Fruit fly (Drosophila melanogaster) whole organism, embryonic: ENCODE data around the gene Hr78.

ENCODE experiments used
- Bteb2 ChIP-seq: fragments of 200-800 bp; sonication (Bioruptor generic); optimal IDR thresholded peaks from 2 replicates; lab custom pipeline; 2016; ENCODE audit warnings: missing biosample characterization, missing genetic modification characterization
- CG10979 ChIP-seq: fragments of 200-800 bp; sonication (Bioruptor generic); optimal IDR thresholded peaks from 2 replicates; lab custom pipeline; 2018; ENCODE audit warnings: missing biosample characterization, mild to moderate bottlenecking, missing genetic modification characterization, moderate library complexity
- CG11398 ChIP-seq: fragments of 200-800 bp; sonication (Bioruptor generic); optimal IDR thresholded peaks from 2 replicates; lab custom pipeline; 2016; ENCODE audit warnings: missing biosample characterization, missing genetic modification characterization
- CG11723 ChIP-seq: fragments of 200-800 bp; sonication (Bioruptor generic); optimal IDR thresholded peaks from 2 replicates; lab custom pipeline; 2017; ENCODE audit warnings: missing biosample characterization, mild to moderate bottlenecking, missing genetic modification characterization
- CG12155 ChIP-seq: fragments of 200-800 bp; sonication (Bioruptor generic); optimal IDR thresholded peaks from 3 replicates; lab custom pipeline; 2016; ENCODE audit warnings: missing biosample characterization, missing genetic modification characterization
- CG13775 ChIP-seq: fragments of 200-800 bp; sonication (Bioruptor generic); optimal IDR thresholded peaks from 3 replicates; lab custom pipeline; 2017; ENCODE audit warnings: missing biosample characterization, mild to moderate bottlenecking, missing genetic modification characterization
- CG14965 ChIP-seq: fragments of 200-800 bp; sonication (Bioruptor generic); optimal IDR thresholded peaks from 2 replicates; lab custom pipeline; 2016; ENCODE audit warnings: missing biosample characterization, missing genetic modification characterization, borderline replicate concordance
- CG17385 ChIP-seq: fragments of 200-800 bp; sonication (Bioruptor generic); optimal IDR thresholded peaks from 3 replicates; lab custom pipeline; 2018; ENCODE audit warnings: missing biosample characterization, mild to moderate bottlenecking, missing genetic modification characterization
- CG18262 ChIP-seq: fragments of 200-800 bp; optimal IDR thresholded peaks from 3 replicates; lab custom pipeline; 2019; ENCODE audit warnings: missing biosample characterization, mild to moderate bottlenecking, missing genetic modification characterization, moderate library complexity
- CG2202 ChIP-seq: fragments of 200-800 bp; sonication (Bioruptor generic); optimal IDR thresholded peaks from 2 replicates; lab custom pipeline; 2018; ENCODE audit warnings: missing biosample characterization, mild to moderate bottlenecking, missing genetic modification characterization
- CG30403 ChIP-seq: fragments of 200-800 bp; sonication (Bioruptor generic); optimal IDR thresholded peaks from 3 replicates; lab custom pipeline; 2016; ENCODE audit warnings: missing biosample characterization, missing genetic modification characterization
- CG33213 ChIP-seq: fragments of 200-800 bp; sonication (Bioruptor generic); optimal IDR thresholded peaks from 3 replicates; lab custom pipeline; 2016; ENCODE audit warnings: missing biosample characterization, missing genetic modification characterization
- CG6175 ChIP-seq: fragments of 200-800 bp; sonication (Bioruptor generic); IDR thresholded peaks from 3 replicates; pipeline ENCODE4 v1.3.6; 2022; ENCODE audit warnings: missing biosample characterization, missing genetic modification characterization
- CG6254 ChIP-seq: fragments of 200-800 bp; sonication (Bioruptor generic); optimal IDR thresholded peaks from 3 replicates; lab custom pipeline; 2017; ENCODE audit warnings: mild to moderate bottlenecking, missing biosample characterization, missing genetic modification reagents, missing genetic modification characterization
- CG6272 ChIP-seq: fragments of 200-800 bp; sonication (Bioruptor generic); IDR thresholded peaks from 2 replicates; pipeline ENCODE4 v1.3.6; 2022; ENCODE audit warnings: missing biosample characterization, missing genetic modification characterization
- CG6765 ChIP-seq: fragments of 200-800 bp; sonication (Bioruptor generic); optimal IDR thresholded peaks from 3 replicates; lab custom pipeline; 2017; ENCODE audit warnings: missing biosample characterization, mild to moderate bottlenecking, missing genetic modification characterization
- CG7357 ChIP-seq: fragments of 200-800 bp; sonication (Bioruptor generic); IDR thresholded peaks from 3 replicates; pipeline ENCODE4 v1.3.6; 2022; ENCODE audit warnings: missing biosample characterization, missing genetic modification characterization
- CG7786 ChIP-seq: fragments of 200-800 bp; sonication (Bioruptor generic); optimal IDR thresholded peaks from 2 replicates; lab custom pipeline; 2016; ENCODE audit warnings: missing biosample characterization, missing genetic modification characterization
- Ets65A ChIP-seq: fragments of 200-800 bp; sonication (Bioruptor generic); peaks from one replicate; lab custom pipeline; 2016; ENCODE audit warnings: missing biosample characterization, missing genetic modification characterization
- Gsc ChIP-seq: fragments of 200-800 bp; sonication (Bioruptor generic); IDR thresholded peaks from 2 replicates; pipeline ENCODE4 v1.3.6; 2022; ENCODE audit warnings: missing biosample characterization, missing genetic modification characterization
- Hr78 ChIP-seq, 2 experiments: fragments of 200-800 bp in 1 of 2; fragments of >200 bp in 1 of 2; sonication (Bioruptor generic) in 1 of 2; optimal IDR thresholded peaks; 2 replicates each; lab custom pipeline; 2017 to 2019; ENCODE audit warnings: missing biosample characterization in 2 of 2, missing genetic modification characterization in 2 of 2, mild to moderate bottlenecking in 1 of 2, moderate library complexity in 1 of 2
- Lim3 ChIP-seq: fragments of 200-800 bp; sonication (Bioruptor generic); IDR thresholded peaks from 2 replicates; pipeline ENCODE4 v1.3.6; 2022; ENCODE audit warnings: missing biosample characterization, missing genetic modification characterization
- Max ChIP-seq: fragments of 200-800 bp; sonication (Bioruptor generic); optimal IDR thresholded peaks from 2 replicates; lab custom pipeline; 2016; ENCODE audit warnings: missing biosample characterization, mild to moderate bottlenecking, missing genetic modification characterization
- Pdp1 ChIP-seq, 2 experiments: fragments of 200-800 bp; sonication (Bioruptor generic); optimal IDR thresholded peaks; 3 replicates each; lab custom pipeline; 2016; ENCODE audit warnings: missing biosample characterization in 2 of 2, missing genetic modification characterization in 2 of 2, mild to moderate bottlenecking in 1 of 2, moderate library complexity in 1 of 2
- Scr ChIP-seq: fragments of 200-800 bp; sonication (Bioruptor generic); IDR thresholded peaks from 2 replicates; pipeline ENCODE4 v1.3.6; 2022; ENCODE audit warnings: missing biosample characterization, missing genetic modification characterization; ENCODE audit not compliant: partially characterized antibody
- Sox102F ChIP-seq: fragments of 200-800 bp; sonication (Bioruptor generic); optimal IDR thresholded peaks from 2 replicates; lab custom pipeline; 2018; ENCODE audit warnings: missing biosample characterization, mild to moderate bottlenecking, missing genetic modification characterization, moderate library complexity
- Spps ChIP-seq: fragments of 200-800 bp; sonication (Bioruptor generic); optimal IDR thresholded peaks from 2 replicates; lab custom pipeline; 2018; ENCODE audit warnings: missing biosample characterization, mild to moderate bottlenecking, missing genetic modification characterization
- ash1 ChIP-seq: fragments of 200-800 bp; sonication (Bioruptor generic); optimal IDR thresholded peaks from 2 replicates; lab custom pipeline; 2018; ENCODE audit warnings: missing biosample characterization, mild to moderate bottlenecking, missing genetic modification characterization
- btn ChIP-seq: fragments of 200-800 bp; sonication (Bioruptor generic); optimal IDR thresholded peaks from 2 replicates; lab custom pipeline; 2016; ENCODE audit warnings: missing biosample characterization, missing genetic modification characterization
- crc ChIP-seq: fragments of 200-800 bp; sonication (Bioruptor generic); optimal IDR thresholded peaks from 2 replicates; lab custom pipeline; 2016; ENCODE audit warnings: missing biosample characterization, missing genetic modification characterization
- croc ChIP-seq: fragments of 200-800 bp; sonication (Bioruptor generic); conservative IDR thresholded peaks from 3 replicates; pipeline ENCODE4 v1.3.6; 2022; ENCODE audit warnings: missing biosample characterization, missing genetic modification characterization
- danr ChIP-seq: fragments of 200-800 bp; sonication (Bioruptor generic); IDR thresholded peaks from 2 replicates; pipeline ENCODE4 v1.3.6; 2022; ENCODE audit warnings: missing biosample characterization, missing genetic modification characterization
- fd102C ChIP-seq: fragments of 200-800 bp; sonication (Bioruptor generic); optimal IDR thresholded peaks from 2 replicates; lab custom pipeline; 2018; ENCODE audit warnings: missing biosample characterization, mild to moderate bottlenecking, missing genetic modification characterization, moderate library complexity
- fd3F ChIP-seq: fragments of 200-800 bp; sonication (Bioruptor generic); optimal IDR thresholded peaks from 2 replicates; lab custom pipeline; 2018; ENCODE audit warnings: missing biosample characterization, mild to moderate bottlenecking, missing genetic modification characterization, moderate library complexity
- fru ChIP-seq: fragments of >200 bp; optimal IDR thresholded peaks from 2 replicates; lab custom pipeline; 2017
- fu2 ChIP-seq: fragments of 200-800 bp; sonication (Bioruptor generic); optimal IDR thresholded peaks from 2 replicates; lab custom pipeline; 2016; ENCODE audit warnings: missing biosample characterization, missing genetic modification characterization
- gem ChIP-seq: fragments of 200-800 bp; sonication (Bioruptor generic); optimal IDR thresholded peaks from 2 replicates; lab custom pipeline; 2019; ENCODE audit warnings: missing biosample characterization, mild to moderate bottlenecking, missing genetic modification characterization, moderate library complexity
- nom ChIP-seq: fragments of 200-800 bp; sonication (Bioruptor generic); optimal IDR thresholded peaks from 2 replicates; lab custom pipeline; 2017; ENCODE audit warnings: missing biosample characterization, missing genetic modification characterization, mild to moderate bottlenecking, moderate library complexity, missing genetic modification reagents
- oc ChIP-seq: fragments of 200-800 bp; sonication (Bioruptor generic); optimal IDR thresholded peaks from 2 replicates; lab custom pipeline; 2018; ENCODE audit warnings: missing biosample characterization, mild to moderate bottlenecking, missing genetic modification characterization, moderate library complexity
- pan ChIP-seq, 4 experiments: fragments of >200 bp in 3 of 4; fragments of 200-800 bp in 1 of 4; sonication (Bioruptor generic) in 1 of 4; optimal IDR thresholded peaks in 3 of 4; IDR thresholded peaks in 1 of 4; 2 replicates each; pipeline versions ENCODE4 v1.3.6 to Lab custom; 2017 to 2022; ENCODE audit warnings: missing biosample characterization in 2 of 4, missing genetic modification characterization in 2 of 4, mixed read lengths in 1 of 4
- row ChIP-seq: fragments of 200-800 bp; sonication (Bioruptor generic); IDR thresholded peaks from 3 replicates; pipeline ENCODE4 v1.3.6; 2022; ENCODE audit warnings: missing biosample characterization, missing genetic modification characterization
- salm ChIP-seq: fragments of 200-800 bp; sonication (Bioruptor generic); optimal IDR thresholded peaks from 2 replicates; lab custom pipeline; 2018; ENCODE audit warnings: missing biosample characterization, mild to moderate bottlenecking, missing genetic modification characterization
- slbo ChIP-seq: fragments of 200-800 bp; sonication (Bioruptor generic); IDR thresholded peaks from 2 replicates; pipeline ENCODE4 v1.3.6; 2022; ENCODE audit warnings: missing biosample characterization, missing genetic modification characterization
- sna ChIP-seq: fragments of 200-800 bp; sonication (Bioruptor generic); IDR thresholded peaks from 2 replicates; pipeline ENCODE4 v1.3.6; 2022; ENCODE audit warnings: missing biosample characterization, missing genetic modification characterization; ENCODE audit not compliant: partially characterized antibody
- sob ChIP-seq: fragments of 200-800 bp; sonication (Bioruptor generic); IDR thresholded peaks from 2 replicates; pipeline ENCODE4 v1.3.6; 2022; ENCODE audit warnings: missing biosample characterization, missing genetic modification characterization
- tap ChIP-seq: fragments of 200-800 bp; optimal IDR thresholded peaks from 3 replicates; lab custom pipeline; 2019; ENCODE audit warnings: missing biosample characterization, mild to moderate bottlenecking, missing genetic modification characterization, moderate library complexity
- tll ChIP-seq, 2 experiments: fragments of 200-800 bp in 1 of 2; fragments of >200 bp in 1 of 2; sonication (Bioruptor generic) in 1 of 2; optimal IDR thresholded peaks; 2 replicates each; lab custom pipeline; 2017 to 2019; ENCODE audit warnings: missing biosample characterization in 2 of 2, missing genetic modification characterization in 2 of 2, mild to moderate bottlenecking in 1 of 2, moderate library complexity in 1 of 2
- toy ChIP-seq: fragments of 200-800 bp; sonication (Bioruptor generic); IDR thresholded peaks from 2 replicates; pipeline ENCODE4 v1.3.6; 2022; ENCODE audit warnings: missing biosample characterization, missing genetic modification characterization
- vfl ChIP-seq: fragments of 200-800 bp; sonication (Bioruptor generic); optimal IDR thresholded peaks from 2 replicates; lab custom pipeline; 2016; ENCODE audit warnings: missing biosample characterization, missing genetic modification characterization
- vvl ChIP-seq: fragments of 200-800 bp; sonication (Bioruptor generic); IDR thresholded peaks from 2 replicates; pipeline ENCODE4 v1.3.6; 2022; ENCODE audit warnings: missing biosample characterization, missing genetic modification characterization

Gene Hr78

DNA sequence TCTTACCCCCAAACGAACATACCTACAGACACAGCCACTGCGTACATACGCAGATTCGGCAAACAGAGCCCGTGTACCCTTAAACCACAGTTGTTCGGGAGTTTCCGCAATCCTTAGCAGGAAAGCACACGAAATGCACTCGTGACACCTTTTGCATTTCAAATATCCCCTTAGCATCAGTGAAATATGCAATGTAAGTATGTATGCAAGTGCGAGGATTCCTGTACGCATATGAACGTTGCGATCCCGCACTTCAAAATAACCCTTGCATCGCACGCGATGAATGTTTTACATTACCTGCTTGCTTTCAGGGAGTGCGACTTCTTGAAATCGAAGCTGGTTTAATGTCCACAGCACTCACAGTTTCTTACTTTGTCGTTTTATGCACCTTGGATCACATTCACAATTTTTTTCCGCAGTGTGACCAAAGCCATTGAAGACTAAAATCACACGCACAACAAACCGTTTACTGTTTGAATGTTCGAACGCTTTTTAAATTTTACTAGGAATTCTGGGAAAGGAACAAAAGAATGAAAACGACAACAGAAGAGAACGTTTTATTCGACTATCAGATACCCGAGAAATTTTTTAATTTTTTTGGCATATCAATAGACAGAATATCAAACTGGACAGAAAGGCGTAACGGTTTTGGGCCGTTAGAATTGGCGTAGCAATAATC is 36.1 kb upstream of the Hr78 start, which contains the start of gene Mkrn1 (continued):
- TF ChIP-seq toy (GFP tag; lab: Robert Waterston, UW) (no peak), Pdp1 (GFP tag; optimal IDR thresholded peaks at IDR 0.05; lab: Kevin White, UChicago) (peak in 1 of 2 experiments; percentile 21), tll (GFP tag; optimal IDR thresholded peaks at IDR 0.05; lab: Kevin White, UChicago) (no peak), CG11723 (no peak), sob (no peak), btn (GFP tag; lab: Kevin White, UChicago) (no peak), CG30403 (GFP tag; lab: Kevin White, UChicago) (no peak), pan (optimal IDR thresholded peaks at IDR 0.05; lab: Kevin White, UChicago) (no peak), pan (GFP tag; optimal IDR thresholded peaks at IDR 0.05 in 1 of 2, IDR thresholded peaks at IDR 0.05 in 1 of 2) (no peak), danr (GFP tag; lab: Robert Waterston, UW) (no peak), Spps (tag; lab: Kevin White, UChicago) (no peak), croc (GFP tag; lab: Robert Waterston, UW) (no peak), gem (tag; lab: Kevin White, UChicago) (no peak), Lim3 (GFP tag; lab: Robert Waterston, UW) (no peak), vfl (GFP tag; lab: Kevin White, UChicago) (no peak), Sox102F (no peak), fd102C (no peak), Max (GFP tag; lab: Kevin White, UChicago) (no peak), fru (no peak), sna (GFP tag; lab: Robert Waterston, UW) (peak; percentile 69), ash1 (GFP tag; lab: Kevin White, UChicago) (no peak), slbo (GFP tag; lab: Robert Waterston, UW) (no peak), row (GFP tag; lab: Robert Waterston, UW) (peak; percentile 52; the same call in 2 of the 3 replicates), CG6765 (GFP tag; lab: Kevin White, UChicago) (no peak), CG12155 (GFP tag; lab: Kevin White, UChicago) (no peak), Ets65A (GFP tag; lab: Kevin White, UChicago) (peak; percentile 34), Hr78 (GFP tag; optimal IDR thresholded peaks at IDR 0.05; lab: Kevin White, UChicago) (no peak), CG10979 (tag; lab: Kevin White, UChicago) (no peak), tap (tag; lab: Kevin White, UChicago) (no peak), Gsc (no peak), CG2202 (no peak), CG6175 (GFP tag; lab: Robert Waterston, UW) (no peak), fu2 (GFP tag; lab: Kevin White, UChicago) (no peak), oc (tag; lab: Kevin White, UChicago) (no peak), salm (tag; lab: Kevin White, UChicago) (no peak), CG6254 (no peak), crc (no peak), fd3F (GFP tag; lab: Kevin White, UChicago) (no peak), CG14965 (GFP tag; lab: Kevin White, UChicago) (no peak), CG6272 (GFP tag; lab: Robert Waterston, UW) (no peak), CG7786 (GFP tag; lab: Kevin White, UChicago) (no peak), CG18262 (tag; lab: Kevin White, UChicago) (no peak), vvl (GFP tag; lab: Robert Waterston, UW) (no peak), CG17385 (GFP tag; lab: Kevin White, UChicago) (no peak), nom (GFP tag; lab: Kevin White, UChicago) (peak; percentile 41), CG7357 (no peak), CG33213 (peak; percentile 66), Bteb2 (GFP tag; lab: Kevin White, UChicago) (no peak), CG13775 (GFP tag; lab: Kevin White, UChicago) (no peak), Scr (GFP tag; lab: Robert Waterston, UW) (peak; percentile 76), CG11398 (GFP tag; lab: Kevin White, UChicago) (no peak)
